Worm (Caenorhabditis elegans) whole organism, dauer: ENCODE results near the gene mxl-2.

Source experiments
- unc-62 ChIP-seq: sonication (generic microtip); optimal IDR thresholded peaks from 2 replicates; lab custom pipeline; 2017; ENCODE audit warnings: missing biosample characterization, missing genetic modification reagents, missing genetic modification characterization

The mxl-2 gene

ce11 chrIII:188426-188888, 526 bp upstream of the mxl-2 start, which contains the start of gene ubc-20:
Gene ubc-20, plus strand, starts transcription at chrIII:188838.
- TF ChIP-seq unc-62 (GFP tag; lab: Kevin White, UChicago): no peak

DNA sequence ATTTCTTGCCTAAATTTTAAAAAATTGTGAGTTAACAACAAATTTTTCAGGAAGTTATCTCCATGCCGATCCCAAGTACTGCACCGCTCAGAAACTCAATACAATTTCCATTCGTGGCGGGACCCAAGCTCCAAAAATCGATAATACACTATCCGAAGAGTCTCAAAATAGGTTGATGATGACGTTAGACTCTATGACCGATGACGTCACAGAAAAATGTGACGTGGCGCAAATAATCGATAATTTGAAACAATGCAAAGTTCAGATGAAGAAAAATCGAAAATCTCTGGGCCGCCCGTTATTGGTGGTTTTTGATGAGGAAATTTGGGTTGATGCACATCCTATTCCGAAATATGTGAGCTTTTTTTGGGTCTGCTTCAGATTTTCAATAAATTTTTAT, 3.6 kb downstream of the mxl-2 start:
- no peak for TF ChIP-seq unc-62 (GFP tag; lab: Kevin White, UChicago)

DNA sequence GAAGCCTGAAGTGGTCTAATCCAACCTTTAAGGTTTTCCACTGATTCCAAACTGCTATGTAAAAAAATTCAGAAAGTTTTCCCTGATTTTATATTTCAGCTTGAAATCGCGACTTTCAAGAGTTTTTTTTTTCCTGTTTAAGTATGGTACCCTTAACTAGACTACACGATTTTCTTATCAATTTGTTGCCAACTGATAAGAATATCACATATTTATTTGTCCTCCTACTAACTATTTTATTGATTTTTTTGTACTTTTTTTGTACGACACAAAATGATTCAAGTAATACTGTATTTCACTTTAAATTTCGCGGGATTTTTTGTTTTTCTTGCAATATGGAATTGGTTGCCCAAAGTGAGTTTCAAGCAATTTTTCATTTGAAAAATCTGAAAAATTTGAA, 4.9 kb downstream of the mxl-2 start:
- TF ChIP-seq unc-62 (GFP tag; lab: Kevin White, UChicago): no peak

DNA sequence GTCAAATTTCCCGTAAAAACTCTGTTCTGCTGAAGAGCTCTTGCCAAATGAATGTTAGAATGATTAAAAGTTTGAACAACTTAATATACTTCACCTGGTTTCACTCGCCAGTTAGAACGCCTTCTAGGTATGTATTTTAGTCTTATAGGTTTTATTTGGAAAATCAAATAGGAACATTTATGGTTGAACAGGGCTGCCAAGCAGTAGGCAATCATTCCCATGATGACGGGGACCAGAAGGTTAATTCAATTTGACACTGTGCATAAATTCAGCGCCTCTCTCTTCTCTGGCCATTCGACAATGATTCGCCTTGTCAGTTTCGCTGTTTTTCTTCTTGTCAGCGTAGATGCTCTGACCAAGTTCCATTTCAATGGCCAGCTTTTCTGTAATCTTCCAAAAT, 5.9 kb downstream of the mxl-2 start, which contains the start of gene F40G9.15:
TSS of gene F40G9.15 (plus strand) at position 301 of the 400 bp plus-strand sequence.
- no peak for TF ChIP-seq unc-62 (GFP tag; lab: Kevin White, UChicago)

- TF ChIP-seq unc-62 (GFP tag; lab: Kevin White, UChicago): no peak
Measured at ce11 chrIII:180963-181362, 7.0 kb downstream of the mxl-2 start, which contains the start of gene F40G9.5. Gene F40G9.5, plus strand, starts transcription at chrIII:181263.

- no peak for TF ChIP-seq unc-62 (GFP tag; lab: Kevin White, UChicago)
Measured at ce11 chrIII:179123-179592, 8.8 kb downstream of the mxl-2 start, which contains the start of gene F40G9.6. Gene F40G9.6, plus strand, starts transcription at chrIII:179542.

- TF ChIP-seq unc-62 (GFP tag; lab: Kevin White, UChicago): no peak
Measured at ce11 chrIII:178126-178525, 9.8 kb downstream of the mxl-2 start.

DNA sequence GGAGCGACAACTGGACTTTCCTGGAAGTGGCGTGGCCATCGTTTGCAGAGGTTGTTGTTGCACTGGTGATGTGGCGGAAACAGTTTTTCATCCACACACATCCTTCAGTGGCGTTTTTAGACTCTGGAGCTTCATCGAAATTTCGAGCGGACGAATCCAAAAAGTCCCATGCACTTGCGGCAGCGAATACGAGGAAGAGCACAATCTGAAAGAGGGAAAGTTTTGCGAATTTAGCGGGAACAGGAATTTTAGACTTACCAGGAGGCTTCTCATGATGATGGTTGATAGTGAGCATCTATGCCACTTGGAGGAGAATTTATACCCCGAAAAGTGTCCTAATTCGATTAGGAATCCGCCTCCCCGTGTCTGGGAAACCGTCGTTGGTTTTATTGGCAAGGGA, 10.2 kb downstream of the mxl-2 start, which contains the start of gene F40G9.14:
TSS of gene F40G9.14 (minus strand) at position 101 of the 400 bp plus-strand sequence.
- no peak for TF ChIP-seq unc-62 (GFP tag; lab: Kevin White, UChicago)

- no peak for TF ChIP-seq unc-62 (GFP tag; lab: Kevin White, UChicago)
Measured at ce11 chrIII:175733-176132, 12.2 kb downstream of the mxl-2 start, which contains the start of gene clec-148. Gene clec-148, minus strand, starts transcription at chrIII:175833.

- TF ChIP-seq unc-62 (GFP tag; lab: Kevin White, UChicago): no peak
Measured at ce11 chrIII:173501-173900, 14.4 kb downstream of the mxl-2 start, which contains the start of gene F40G9.19. Gene F40G9.19, plus strand, starts transcription at chrIII:173801.

ce11 chrIII:171617-172016, 16.3 kb downstream of the mxl-2 start, which contains the start of the genes F40G9.9 and F40G9.12:
Gene F40G9.9, minus strand, starts transcription at chrIII:171717.
Gene F40G9.12, plus strand, starts transcription at chrIII:171847.
- TF ChIP-seq unc-62 (GFP tag; lab: Kevin White, UChicago): no peak

ce11 chrIII:169478-169877, 18.5 kb downstream of the mxl-2 start, which contains the start of gene F40G9.18:
Gene F40G9.18, minus strand, starts transcription at chrIII:169578.
- TF ChIP-seq unc-62 (GFP tag; lab: Kevin White, UChicago): no peak

ce11 chrIII:165390-165789, 22.5 kb downstream of the mxl-2 start, which contains the start of gene F40G9.7:
Gene F40G9.7, plus strand, starts transcription at chrIII:165690.
- no peak for TF ChIP-seq unc-62 (GFP tag; lab: Kevin White, UChicago)

- TF ChIP-seq unc-62 (GFP tag; lab: Kevin White, UChicago): no peak
Measured at ce11 chrIII:164775-165174, 23.2 kb downstream of the mxl-2 start, which contains the start of gene F40G9.8. Gene F40G9.8, minus strand, starts transcription at chrIII:164875.

ce11 chrIII:159665-160064, 28.3 kb downstream of the mxl-2 start:
- no peak for TF ChIP-seq unc-62 (GFP tag; lab: Kevin White, UChicago)

DNA sequence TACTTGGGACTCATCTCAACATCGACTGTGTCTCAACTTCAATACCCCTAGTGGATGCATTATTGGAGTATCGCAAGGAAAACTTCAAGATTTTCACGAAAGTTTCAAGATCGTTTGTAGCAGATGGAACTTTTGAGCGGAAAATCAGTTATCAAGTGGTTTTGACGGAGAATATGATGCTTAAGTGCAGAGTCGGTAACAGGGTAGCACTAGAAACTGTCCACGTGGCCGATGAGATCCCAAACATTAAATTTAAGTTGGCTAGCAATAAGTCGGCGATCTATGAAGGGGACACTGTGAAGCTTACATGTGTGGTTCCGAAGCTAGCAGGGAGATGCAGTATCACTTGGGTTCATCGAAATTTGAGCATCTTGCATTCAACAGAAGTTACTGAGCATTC, 28.8 kb downstream of the mxl-2 start:
- TF ChIP-seq unc-62 (GFP tag; lab: Kevin White, UChicago): no peak

- TF ChIP-seq unc-62 (GFP tag; lab: Kevin White, UChicago): no peak
Measured at ce11 chrIII:157980-158379, 30.0 kb downstream of the mxl-2 start.
